Fruit fly (Drosophila melanogaster): ENCODE measurements around the gene CG17328.

The CG17328 gene

dm6 chr2L:16257227-16258071 is 42.3 kb upstream of the CG17328 start, which contains the start of the genes PRL-1 and EndoGI (continued):
- TF ChIP-seq CG32532 (GFP tag; IDR thresholded peaks at IDR 0.05): peak; percentile 91
- TF ChIP-seq cwo (GFP tag; optimal IDR thresholded peaks at IDR 0.05): peak; percentile 70
- TF ChIP-seq CG4854 (GFP tag; optimal IDR thresholded peaks at IDR 0.05): no peak
- peak; percentile 91 for TF ChIP-seq gem (tag; optimal IDR thresholded peaks at IDR 0.05)
- TF ChIP-seq wdn (GFP tag; IDR thresholded peaks at IDR 0.05): peak; percentile 71
- TF ChIP-seq stc (GFP tag; IDR thresholded peaks at IDR 0.05): peak; percentile 84
- no peak for TF ChIP-seq aop (GFP tag; IDR thresholded peaks at IDR 0.05)
- TF ChIP-seq wek (GFP tag; optimal IDR thresholded peaks at IDR 0.05): peak; percentile 54
- TF ChIP-seq CG1832 (GFP tag; optimal IDR thresholded peaks at IDR 0.05): no peak
- no peak for TF ChIP-seq h (optimal IDR thresholded peaks at IDR 0.05)
- TF ChIP-seq Mrtf (GFP tag; IDR thresholded peaks at IDR 0.05): no peak
- TF ChIP-seq tin (GFP tag; optimal IDR thresholded peaks at IDR 0.05): peak; percentile 46
- TF ChIP-seq CG30020 (tag; optimal IDR thresholded peaks at IDR 0.05): peak; percentile 74
- TF ChIP-seq seq (GFP tag; IDR thresholded peaks at IDR 0.05): 0 out of 2 replicates have a peak, but pooled peaks have one; percentile 62
- TF ChIP-seq Nf-YB (GFP tag; optimal IDR thresholded peaks at IDR 0.05): peak; percentile 68
- peak; percentile 72 for TF ChIP-seq ap (GFP tag; IDR thresholded peaks at IDR 0.05)
- peak; percentile 64; the same call in 1 of the 2 replicates for TF ChIP-seq Taf1 (GFP tag; IDR thresholded peaks at IDR 0.05)
- TF ChIP-seq gt (GFP tag; IDR thresholded peaks at IDR 0.05): no peak
- peak; percentile 75 for TF ChIP-seq Atf6 (GFP tag; IDR thresholded peaks at IDR 0.05)
- peak; percentile 82 for TF ChIP-seq CG11504 (tag; optimal IDR thresholded peaks at IDR 0.05)
- peak; percentile 12 for TF ChIP-seq CG12744 (GFP tag; optimal IDR thresholded peaks at IDR 0.05)
- TF ChIP-seq HmgZ (tag; optimal IDR thresholded peaks at IDR 0.05): peak; percentile 36
- TF ChIP-seq toy (GFP tag; IDR thresholded peaks at IDR 0.05): no peak; the same call in 1 of the 2 replicates
- peak; percentile 40 for TF ChIP-seq CG3065 (GFP tag; optimal IDR thresholded peaks at IDR 0.05)
- peak; percentile 50; the same call in 1 of the 2 replicates for TF ChIP-seq Ada2b (GFP tag; IDR thresholded peaks at IDR 0.05)
- no peak for TF ChIP-seq chif (GFP tag; optimal IDR thresholded peaks at IDR 0.05)
- no peak for TF ChIP-seq Kr (GFP tag; optimal IDR thresholded peaks at IDR 0.05)
- peak; percentile 47; the same call in 1 of the 3 replicates for TF ChIP-seq CG34422 (GFP tag; IDR thresholded peaks at IDR 0.05)
- peak; percentile 100 for TF ChIP-seq CG14860 (GFP tag; IDR thresholded peaks at IDR 0.05; ENCODE audit: partially characterized antibody)
- peak; percentile 96 for TF ChIP-seq cg (GFP tag; optimal IDR thresholded peaks at IDR 0.05)
- peak; percentile 91 for TF ChIP-seq CG17829 (tag; optimal IDR thresholded peaks at IDR 0.05)
- no peak for TF ChIP-seq CG16779 (GFP tag; IDR thresholded peaks at IDR 0.05)
- TF ChIP-seq danr (GFP tag; IDR thresholded peaks at IDR 0.05): no peak
- no peak for TF ChIP-seq fd64A (GFP tag; optimal IDR thresholded peaks at IDR 0.05)
- TF ChIP-seq NK7.1 (GFP tag; optimal IDR thresholded peaks at IDR 0.05): no peak
- peak; percentile 100 for TF ChIP-seq CG16813 (GFP tag; IDR thresholded peaks at IDR 0.05; ENCODE audit: partially characterized antibody)
- TF ChIP-seq ssp (GFP tag; IDR thresholded peaks at IDR 0.05): no peak
- TF ChIP-seq CG15011 (GFP tag; optimal IDR thresholded peaks at IDR 0.05): no peak
- no peak for TF ChIP-seq cad (GFP tag; optimal IDR thresholded peaks at IDR 0.05)
- TF ChIP-seq Nf-YC (tag; optimal IDR thresholded peaks at IDR 0.05): peak; percentile 86
- TF ChIP-seq CG13123 (GFP tag; optimal IDR thresholded peaks at IDR 0.05): peak; percentile 32
- peak; percentile 67 for TF ChIP-seq CG10209 (GFP tag; optimal IDR thresholded peaks at IDR 0.05)
- TF ChIP-seq CG11085 (GFP tag; IDR thresholded peaks at IDR 0.05): no peak; the same call in 1 of the 2 replicates
- TF ChIP-seq CG3407 (GFP tag; optimal IDR thresholded peaks at IDR 0.05): peak; percentile 21
- no peak for TF ChIP-seq luna (GFP tag; optimal IDR thresholded peaks at IDR 0.05)
- no peak for TF ChIP-seq CG11398 (GFP tag; optimal IDR thresholded peaks at IDR 0.05)
- TF ChIP-seq E2f2 (GFP tag; IDR thresholded peaks at IDR 0.05): peak; percentile 56; the same call in 1 of the 2 replicates
- TF ChIP-seq CG4404 (GFP tag; IDR thresholded peaks at IDR 0.05): no peak
- peak; percentile 81 for TF ChIP-seq slbo (GFP tag; IDR thresholded peaks at IDR 0.05)
- TF ChIP-seq CG5180 (GFP tag; optimal IDR thresholded peaks at IDR 0.05): peak; percentile 29

Measured in whole organism, embryonic.